Worm (Caenorhabditis elegans) whole organism, midembryonic: ENCODE data around the gene chil-8.

Source experiments
- flt-1 ChIP-seq: fragments of 200-800 bp; sonication (Bioruptor generic); IDR thresholded peaks from 2 replicates; pipeline ENCODE4 v1.3.6; 2022; ENCODE audit warnings: missing genetic modification characterization, missing compliant biosample characterization
- med-1 ChIP-seq: sonication (generic microtip); optimal IDR thresholded peaks from 2 replicates; lab custom pipeline; 2017; ENCODE audit warnings: missing genetic modification characterization, mild to moderate bottlenecking, missing compliant biosample characterization, antibody characterized with exemption, missing genetic modification reagents; ENCODE audit not compliant: insufficient read depth
- ztf-23 ChIP-seq: fragments of 200-800 bp; sonication (Bioruptor generic); IDR thresholded peaks from 2 replicates; pipeline ENCODE4 v1.3.6; 2022; ENCODE audit warnings: missing genetic modification reagents, missing genetic modification characterization, missing compliant biosample characterization

DNA sequence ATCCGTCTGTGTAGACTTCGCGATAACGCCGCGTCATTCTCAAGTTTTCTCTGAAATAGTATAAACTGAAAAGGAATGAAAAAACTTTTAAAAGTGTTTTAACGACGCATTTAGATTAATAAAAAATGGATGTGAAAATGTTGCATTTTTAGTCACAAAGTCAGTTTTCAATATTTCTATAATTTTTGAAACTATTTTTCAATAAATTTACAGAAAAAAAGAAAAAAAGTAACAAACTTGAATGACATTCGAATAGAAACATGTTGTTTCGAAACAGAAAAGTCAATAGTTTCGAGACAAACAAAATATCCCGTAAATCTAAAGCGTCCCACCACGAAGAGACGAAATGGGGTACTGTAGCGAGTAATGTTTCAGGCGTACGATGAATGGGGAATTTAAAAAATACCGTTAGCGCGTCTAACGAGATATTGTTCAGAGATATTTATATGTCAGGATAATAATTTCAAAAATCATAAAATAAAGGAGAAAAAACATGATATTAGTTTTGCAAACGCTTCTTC is 30.8 kb downstream of the chil-8 start, which contains the start of gene rnh-1.2:
- no peak for TF ChIP-seq ztf-23 (GFP tag; lab: Robert Waterston, UW)
- no peak for TF ChIP-seq flt-1 (GFP tag; lab: Robert Waterston, UW)
- TF ChIP-seq med-1 (GFP tag; lab: Kevin White, UChicago), result no peak
